1 fruit fly cellular context compared by ENCODE assay signal in genomic region chrX:1901605-1902136, dm6.
A peak's percentile ranks its signal among the peaks of the same experiment; 100 is the strongest.
TF ChIP-seq lines count a peak whose summit lies in the region.

TSS of gene Ldaf1 (minus strand) at chrX:1901911.

TF ChIP-seq in whole organism, embryonic, 481 proteins besides CTCF, POLR2A, EP300 and RAD21 (continued from another document and continues in another):
- TF ChIP-seq CG18599 (GFP tag; optimal IDR thresholded peaks at IDR 0.05; lab: Kevin White, UChicago) (no peak), tin (GFP tag; optimal IDR thresholded peaks at IDR 0.05; lab: Kevin White, UChicago) (no peak), BtbVII (GFP tag; optimal IDR thresholded peaks at IDR 0.05; lab: Kevin White, UChicago) (no peak), rib (GFP tag; IDR thresholded peaks at IDR 0.05; lab: Robert Waterston, UW) (no peak), br (optimal IDR thresholded peaks at IDR 0.05; lab: Kevin White, UChicago) (no peak), sna (GFP tag; IDR thresholded peaks at IDR 0.05; lab: Robert Waterston, UW; ENCODE audit: partially characterized antibody) (no peak), CG31224 (GFP tag; IDR thresholded peaks at IDR 0.05; lab: Robert Waterston, UW) (no peak), B-H2 (GFP tag; optimal IDR thresholded peaks at IDR 0.05; lab: Kevin White, UChicago) (peak; percentile 19), Asciz (GFP tag; optimal IDR thresholded peaks at IDR 0.05; lab: Kevin White, UChicago) (no peak), CG9797 (GFP tag; optimal IDR thresholded peaks at IDR 0.05; lab: Kevin White, UChicago) (no peak), oc (tag; optimal IDR thresholded peaks at IDR 0.05; lab: Kevin White, UChicago) (no peak), tap (tag; optimal IDR thresholded peaks at IDR 0.05; lab: Kevin White, UChicago) (no peak), Bdp1 (GFP tag; optimal IDR thresholded peaks at IDR 0.05; lab: Kevin White, UChicago) (no peak), twi (tag; optimal IDR thresholded peaks at IDR 0.05; lab: Kevin White, UChicago) (no peak), CG6272 (GFP tag; IDR thresholded peaks at IDR 0.05; lab: Robert Waterston, UW) (no peak), Gsc (GFP tag; IDR thresholded peaks at IDR 0.05; lab: Robert Waterston, UW) (no peak), CHES-1-like (GFP tag; optimal IDR thresholded peaks at IDR 0.05; lab: Kevin White, UChicago) (no peak), Dip2 (GFP tag; IDR thresholded peaks at IDR 0.05; lab: Robert Waterston, UW) (no peak), CG8281 (tag; optimal IDR thresholded peaks at IDR 0.05; lab: Kevin White, UChicago) (no peak), Dek (tag; optimal IDR thresholded peaks at IDR 0.05; lab: Kevin White, UChicago) (no peak), trh (GFP tag; optimal IDR thresholded peaks at IDR 0.05; lab: Kevin White, UChicago) (no peak), B-H1 (GFP tag; IDR thresholded peaks at IDR 0.05; lab: Robert Waterston, UW) (no peak), z (GFP tag; IDR thresholded peaks at IDR 0.05; lab: Robert Waterston, UW) (no peak), row (GFP tag; IDR thresholded peaks at IDR 0.05; lab: Robert Waterston, UW) (peak; percentile 44; the same call in 1 of the 3 replicates), Sry-δ (GFP tag; optimal IDR thresholded peaks at IDR 0.05; lab: Kevin White, UChicago) (peak; percentile 5), Atf-2 (GFP tag; optimal IDR thresholded peaks at IDR 0.05; lab: Kevin White, UChicago) (no peak), Ada2b (GFP tag; IDR thresholded peaks at IDR 0.05; lab: Robert Waterston, UW) (no peak), CG8924 (tag; optimal IDR thresholded peaks at IDR 0.05; lab: Kevin White, UChicago) (peak; percentile 2), ftz-f1 (GFP tag; optimal IDR thresholded peaks at IDR 0.05; lab: Kevin White, UChicago) (no peak), phol (tag; optimal IDR thresholded peaks at IDR 0.05; lab: Kevin White, UChicago) (peak; percentile 5), btn (GFP tag; optimal IDR thresholded peaks at IDR 0.05; lab: Kevin White, UChicago) (no peak), sug (tag; optimal IDR thresholded peaks at IDR 0.05; lab: Kevin White, UChicago) (no peak), nom (GFP tag; optimal IDR thresholded peaks at IDR 0.05; lab: Kevin White, UChicago) (no peak), E2f1 (GFP tag; IDR thresholded peaks at IDR 0.05; lab: Robert Waterston, UW) (no peak), gsb-n (tag; optimal IDR thresholded peaks at IDR 0.05; lab: Kevin White, UChicago) (no peak), CG13287 (GFP tag; IDR thresholded peaks at IDR 0.05; lab: Robert Waterston, UW; ENCODE audit: partially characterized antibody) (peak; percentile 23; the same call in 1 of the 2 replicates), Dll (GFP tag; IDR thresholded peaks at IDR 0.05; lab: Robert Waterston, UW; ENCODE audit: partially characterized antibody) (0 out of 4 replicates have a peak, but pooled peaks have one; percentile 25), ato (GFP tag; IDR thresholded peaks at IDR 0.05; lab: Robert Waterston, UW; ENCODE audit: partially characterized antibody) (no peak), CkIIα-i1 (GFP tag; IDR thresholded peaks at IDR 0.05; lab: Robert Waterston, UW) (no peak), insv (GFP tag; optimal IDR thresholded peaks at IDR 0.05; lab: Kevin White, UChicago) (no peak), CG1603 (tag; optimal IDR thresholded peaks at IDR 0.05; lab: Kevin White, UChicago) (peak; percentile 21), CG12942 (GFP tag; optimal IDR thresholded peaks at IDR 0.05; lab: Kevin White, UChicago) (no peak), Blimp-1 (GFP tag; optimal IDR thresholded peaks at IDR 0.05; lab: Kevin White, UChicago) (no peak), CG17186 (GFP tag; optimal IDR thresholded peaks at IDR 0.05; lab: Kevin White, UChicago) (no peak), Doc3 (GFP tag; IDR thresholded peaks at IDR 0.05; lab: Robert Waterston, UW; ENCODE audit: partially characterized antibody) (no peak), Scr (GFP tag; IDR thresholded peaks at IDR 0.05; lab: Robert Waterston, UW; ENCODE audit: partially characterized antibody) (0 out of 2 replicates have a peak, but pooled peaks have one; percentile 23), bcd (GFP tag; optimal IDR thresholded peaks at IDR 0.05; lab: Kevin White, UChicago) (no peak), CG2199 (GFP tag; IDR thresholded peaks at IDR 0.05; lab: Robert Waterston, UW) (no peak), Chrac-16 (GFP tag; optimal IDR thresholded peaks at IDR 0.05; lab: Kevin White, UChicago) (no peak), Hey (tag; optimal IDR thresholded peaks at IDR 0.05; lab: Kevin White, UChicago) (no peak), CG10147 (GFP tag; optimal IDR thresholded peaks at IDR 0.05; lab: Kevin White, UChicago) (no peak), CG3995 (GFP tag; optimal IDR thresholded peaks at IDR 0.05; lab: Kevin White, UChicago) (no peak), wdn (GFP tag; IDR thresholded peaks at IDR 0.05; lab: Robert Waterston, UW) (no peak), CG9727 (GFP tag; optimal IDR thresholded peaks at IDR 0.05; lab: Kevin White, UChicago) (no peak), HLH54F (GFP tag; optimal IDR thresholded peaks at IDR 0.05; lab: Kevin White, UChicago) (no peak), CG34376 (GFP tag; optimal IDR thresholded peaks at IDR 0.05; lab: Kevin White, UChicago) (peak; percentile 2), Bgb (GFP tag; IDR thresholded peaks at IDR 0.05; lab: Robert Waterston, UW; ENCODE audit: partially characterized antibody) (no peak), CG15514 (GFP tag; optimal IDR thresholded peaks at IDR 0.05; lab: Kevin White, UChicago) (peak; percentile 69), CG4854 (GFP tag; optimal IDR thresholded peaks at IDR 0.05; lab: Kevin White, UChicago) (no peak), CG17328 (GFP tag; IDR thresholded peaks at IDR 0.05; lab: Robert Waterston, UW) (no peak), Awh (GFP tag; IDR thresholded peaks at IDR 0.05; lab: Robert Waterston, UW) (no peak), slp2 (GFP tag; optimal IDR thresholded peaks at IDR 0.05; lab: Kevin White, UChicago) (no peak), CG3281 (GFP tag; optimal IDR thresholded peaks at IDR 0.05; lab: Kevin White, UChicago) (peak; percentile 20), Adf1 (GFP tag; IDR thresholded peaks at IDR 0.05; lab: Robert Waterston, UW) (no peak), CG1602 (GFP tag; optimal IDR thresholded peaks at IDR 0.05; lab: Kevin White, UChicago) (no peak), E2f2 (GFP tag; IDR thresholded peaks at IDR 0.05; lab: Robert Waterston, UW) (peak; percentile 71), CG3407 (GFP tag; optimal IDR thresholded peaks at IDR 0.05; lab: Kevin White, UChicago) (no peak), fd64A (GFP tag; optimal IDR thresholded peaks at IDR 0.05; lab: Kevin White, UChicago) (no peak), cas (GFP tag; IDR thresholded peaks at IDR 0.05; lab: Robert Waterston, UW) (no peak), slbo (GFP tag; IDR thresholded peaks at IDR 0.05; lab: Robert Waterston, UW) (no peak), slou (GFP tag; optimal IDR thresholded peaks at IDR 0.05; lab: Kevin White, UChicago) (no peak), pb (GFP tag; optimal IDR thresholded peaks at IDR 0.05; lab: Kevin White, UChicago) (no peak), ATbp (GFP tag; optimal IDR thresholded peaks at IDR 0.05; lab: Kevin White, UChicago) (no peak), Deaf1 (tag; optimal IDR thresholded peaks at IDR 0.05; lab: Kevin White, UChicago) (no peak), wor (GFP tag; IDR thresholded peaks at IDR 0.05; lab: Robert Waterston, UW) (no peak), CG4424 (GFP tag; optimal IDR thresholded peaks at IDR 0.05; lab: Kevin White, UChicago) (no peak), CG31365 (tag; optimal IDR thresholded peaks at IDR 0.05; lab: Kevin White, UChicago) (no peak), CG30020 (tag; optimal IDR thresholded peaks at IDR 0.05; lab: Kevin White, UChicago) (no peak), Mad (GFP tag; optimal IDR thresholded peaks at IDR 0.05; lab: Kevin White, UChicago) (no peak), Ets97D (GFP tag; optimal IDR thresholded peaks at IDR 0.05; lab: Kevin White, UChicago) (no peak), seq (GFP tag; IDR thresholded peaks at IDR 0.05; lab: Robert Waterston, UW) (no peak), CG11504 (tag; optimal IDR thresholded peaks at IDR 0.05; lab: Kevin White, UChicago) (no peak), MESR4 (GFP tag; optimal IDR thresholded peaks at IDR 0.05; lab: Kevin White, UChicago) (peak; percentile 20), Atf6 (GFP tag; IDR thresholded peaks at IDR 0.05; lab: Robert Waterston, UW) (no peak), exex (tag; optimal IDR thresholded peaks at IDR 0.05; lab: Kevin White, UChicago) (no peak), Nf-YC (tag; optimal IDR thresholded peaks at IDR 0.05; lab: Kevin White, UChicago) (no peak), BEAF-32 (GFP tag; optimal IDR thresholded peaks at IDR 0.05; lab: Kevin White, UChicago) (peak; percentile 22), sisA (GFP tag; IDR thresholded peaks at IDR 0.05; lab: Robert Waterston, UW) (no peak), CG3838 (GFP tag; optimal IDR thresholded peaks at IDR 0.05; lab: Kevin White, UChicago) (no peak), Tbp (GFP tag; optimal IDR thresholded peaks at IDR 0.05; lab: Kevin White, UChicago) (no peak), CG11696 (GFP tag; IDR thresholded peaks at IDR 0.05; lab: Robert Waterston, UW) (no peak), amos (GFP tag; IDR thresholded peaks at IDR 0.05; lab: Robert Waterston, UW; ENCODE audit: partially characterized antibody) (no peak), schlank (tag; optimal IDR thresholded peaks at IDR 0.05; lab: Kevin White, UChicago) (no peak), ewg (GFP tag; optimal IDR thresholded peaks at IDR 0.05; lab: Kevin White, UChicago) (no peak), Ravus (GFP tag; IDR thresholded peaks at IDR 0.05; lab: Robert Waterston, UW) (no peak), esg (GFP tag; conservative IDR thresholded peaks at IDR 0.05; lab: Robert Waterston, UW) (no peak), Dbx (GFP tag; IDR thresholded peaks at IDR 0.05; lab: Robert Waterston, UW) (no peak), CG12219 (GFP tag; optimal IDR thresholded peaks at IDR 0.05; lab: Kevin White, UChicago) (no peak), CG17829 (tag; optimal IDR thresholded peaks at IDR 0.05; lab: Kevin White, UChicago) (no peak), CG12391 (tag; optimal IDR thresholded peaks at IDR 0.05; lab: Kevin White, UChicago) (no peak), CG8359 (GFP tag; optimal IDR thresholded peaks at IDR 0.05; lab: Kevin White, UChicago; ENCODE audit: borderline replicate concordance) (no peak), dm (GFP tag; optimal IDR thresholded peaks at IDR 0.05; lab: Kevin White, UChicago) (no peak), aop (GFP tag; IDR thresholded peaks at IDR 0.05; lab: Robert Waterston, UW) (no peak), Hr78 (GFP tag; optimal IDR thresholded peaks at IDR 0.05; lab: Kevin White, UChicago) (peak in 1 of 2 experiments; percentile 55), YL-1 (GFP tag; optimal IDR thresholded peaks at IDR 0.05; lab: Kevin White, UChicago) (peak; percentile 4), Hmx (GFP tag; optimal IDR thresholded peaks at IDR 0.05; lab: Kevin White, UChicago) (no peak), CG14710 (tag; optimal IDR thresholded peaks at IDR 0.05; lab: Kevin White, UChicago) (peak; percentile 22), tx (GFP tag; optimal IDR thresholded peaks at IDR 0.05; lab: Kevin White, UChicago) (no peak), Taf1 (GFP tag; IDR thresholded peaks at IDR 0.05; lab: Robert Waterston, UW) (no peak), zen (tag; optimal IDR thresholded peaks at IDR 0.05; lab: Kevin White, UChicago) (peak; percentile 6), CG13624 (GFP tag; optimal IDR thresholded peaks at IDR 0.05; lab: Kevin White, UChicago) (no peak), hbn (GFP tag; IDR thresholded peaks at IDR 0.05; lab: Robert Waterston, UW; ENCODE audit: partially characterized antibody) (no peak), luna (GFP tag; optimal IDR thresholded peaks at IDR 0.05; lab: Kevin White, UChicago) (no peak), CG4820 (GFP tag; optimal IDR thresholded peaks at IDR 0.05; lab: Kevin White, UChicago) (no peak), lab (GFP tag; optimal IDR thresholded peaks at IDR 0.05; lab: Kevin White, UChicago) (no peak), CG4730 (GFP tag; IDR thresholded peaks at IDR 0.05; lab: Robert Waterston, UW) (no peak), CG12744 (GFP tag; optimal IDR thresholded peaks at IDR 0.05; lab: Kevin White, UChicago) (no peak), mirr (GFP tag; optimal IDR thresholded peaks at IDR 0.05; lab: Kevin White, UChicago) (no peak), h (optimal IDR thresholded peaks at IDR 0.05; lab: Kevin White, UChicago) (no peak), lilli (GFP tag; optimal IDR thresholded peaks at IDR 0.05; lab: Kevin White, UChicago) (peak; percentile 5), ttk (GFP tag; IDR thresholded peaks at IDR 0.05; lab: Robert Waterston, UW) (no peak), Usf (GFP tag; optimal IDR thresholded peaks at IDR 0.05; lab: Kevin White, UChicago) (no peak), CG12659 (GFP tag; optimal IDR thresholded peaks at IDR 0.05; lab: Kevin White, UChicago) (peak; percentile 28), Optix (GFP tag; IDR thresholded peaks at IDR 0.05; lab: Robert Waterston, UW) (no peak), CG10321 (GFP tag; IDR thresholded peaks at IDR 0.05; lab: Robert Waterston, UW) (no peak), CrebB (tag; optimal IDR thresholded peaks at IDR 0.05; lab: Kevin White, UChicago) (no peak), CG32532 (GFP tag; IDR thresholded peaks at IDR 0.05; lab: Robert Waterston, UW) (no peak), Kr (GFP tag; optimal IDR thresholded peaks at IDR 0.05; lab: Kevin White, UChicago) (no peak), pnt (GFP tag; optimal IDR thresholded peaks at IDR 0.05; lab: Kevin White, UChicago) (no peak), Stat92E (GFP tag; optimal IDR thresholded peaks at IDR 0.05; lab: Kevin White, UChicago) (no peak), grau (tag; optimal IDR thresholded peaks at IDR 0.05; lab: Kevin White, UChicago) (peak; percentile 20), chif (GFP tag; optimal IDR thresholded peaks at IDR 0.05; lab: Kevin White, UChicago) (no peak), Hsf (GFP tag; optimal IDR thresholded peaks at IDR 0.05; lab: Kevin White, UChicago) (no peak), dpn (GFP tag; optimal IDR thresholded peaks at IDR 0.05; lab: Kevin White, UChicago) (no peak), CG15011 (GFP tag; optimal IDR thresholded peaks at IDR 0.05; lab: Kevin White, UChicago) (no peak), sens (GFP tag; lab: Kevin White, UChicago) (peak; percentile 69), chn (GFP tag; optimal IDR thresholded peaks at IDR 0.05; lab: Kevin White, UChicago) (no peak), gcm (GFP tag; optimal IDR thresholded peaks at IDR 0.05; lab: Kevin White, UChicago) (no peak), CG2202 (tag; optimal IDR thresholded peaks at IDR 0.05; lab: Kevin White, UChicago) (no peak), CG6175 (GFP tag; IDR thresholded peaks at IDR 0.05; lab: Robert Waterston, UW) (no peak)
